Worm (Caenorhabditis elegans): ENCODE data around the gene F52E1.9.

Gene F52E1.9

ce11 chrV:8406911-8407310 lies 4.4 kb upstream of the F52E1.9 start (continued):
- TF ChIP-seq nhr-11 (tag; optimal IDR thresholded peaks at IDR 0.05) (no peak), skn-1 (tag; optimal IDR thresholded peaks at IDR 0.05) (no peak), nhr-28 (tag; optimal IDR thresholded peaks at IDR 0.05) (peak; percentile 11), unc-130 (GFP tag; optimal IDR thresholded peaks at IDR 0.05) (no peak), egl-43 (GFP tag; IDR thresholded peaks at IDR 0.05) (no peak), aly-2 (tag; optimal IDR thresholded peaks at IDR 0.05) (no peak), ceh-32 (tag; optimal IDR thresholded peaks at IDR 0.05; ENCODE audit: poor library complexity) (no peak), D1046.2 (GFP tag; IDR thresholded peaks at IDR 0.05) (no peak), nhr-102 (tag; optimal IDR thresholded peaks at IDR 0.05) (no peak), unc-39 (tag; optimal IDR thresholded peaks at IDR 0.05) (no peak), ces-1 (GFP tag; optimal IDR thresholded peaks at IDR 0.05) (no peak), ztf-11 (tag; optimal IDR thresholded peaks at IDR 0.05) (no peak), dpl-1 (GFP tag; optimal IDR thresholded peaks at IDR 0.05) (no peak), spr-1 (tag; optimal IDR thresholded peaks at IDR 0.05) (no peak), zip-11 (GFP tag; IDR thresholded peaks at IDR 0.05) (no peak), set-16 (GFP tag; IDR thresholded peaks at IDR 0.05) (no peak), zfp-3 (GFP tag; conservative IDR thresholded peaks at IDR 0.05) (no peak), lin-13 (GFP tag; optimal IDR thresholded peaks at IDR 0.05) (no peak), Y48G9A.11 (GFP tag; IDR thresholded peaks at IDR 0.05) (no peak), dmd-9 (GFP tag; IDR thresholded peaks at IDR 0.05) (no peak), lin-1 (GFP tag; IDR thresholded peaks at IDR 0.05) (no peak), spr-3 (GFP tag; optimal IDR thresholded peaks at IDR 0.05) (no peak), nhr-48 (tag; optimal IDR thresholded peaks at IDR 0.05) (peak; percentile 35), nhr-41 (GFP tag; IDR thresholded peaks at IDR 0.05) (no peak), madf-5 (GFP tag; IDR thresholded peaks at IDR 0.05) (no peak), pqm-1 (tag; optimal IDR thresholded peaks at IDR 0.05) (no peak), lim-7 (GFP tag; IDR thresholded peaks at IDR 0.05) (no peak), nhr-6 (tag; optimal IDR thresholded peaks at IDR 0.05) (no peak), hmg-1.1 (GFP tag; IDR thresholded peaks at IDR 0.05) (no peak), lin-39 (tag; optimal IDR thresholded peaks at IDR 0.05) (no peak), ztf-7 (tag; optimal IDR thresholded peaks at IDR 0.05) (no peak), egl-27 (tag; optimal IDR thresholded peaks at IDR 0.05) (no peak), Y5F2A.4 (GFP tag; optimal IDR thresholded peaks at IDR 0.05) (no peak), nhr-42 (GFP tag; IDR thresholded peaks at IDR 0.05) (no peak), fkh-10 (GFP tag; optimal IDR thresholded peaks at IDR 0.05) (no peak), snpc-1.2 (GFP tag; IDR thresholded peaks at IDR 0.05) (no peak), fos-1 (tag; optimal IDR thresholded peaks at IDR 0.05) (no peak), nhr-111 (GFP tag; optimal IDR thresholded peaks at IDR 0.05) (no peak), daf-16 (GFP tag; optimal IDR thresholded peaks at IDR 0.05) (no peak), daf-16 (tag; optimal IDR thresholded peaks at IDR 0.05) (peak; percentile 54)

- TF ChIP-seq lin-15B (tag; optimal IDR thresholded peaks at IDR 0.05) (no peak), ctbp-1 (GFP tag; IDR thresholded peaks at IDR 0.05) (no peak), zag-1 (tag; optimal IDR thresholded peaks at IDR 0.05) (no peak)
Observed at ce11 chrV:8406155-8406554, 3.7 kb upstream of the F52E1.9 start.

- TF ChIP-seq hmg-1.1 (GFP tag; IDR thresholded peaks at IDR 0.05): 0 out of 2 replicates have a peak, but pooled peaks have one; percentile 12
- TF ChIP-seq aha-1 (tag): peak; percentile 12
- TF ChIP-seq nhr-28 (tag; optimal IDR thresholded peaks at IDR 0.05): peak; percentile 35
- no peak for TF ChIP-seq ztf-7 (tag; optimal IDR thresholded peaks at IDR 0.05)
Observed at ce11 chrV:8404339-8404738, 1.9 kb upstream of the F52E1.9 start.
